Worm (Caenorhabditis elegans): ENCODE results near the gene str-94.
A peak's percentile ranks its signal among the peaks of the same experiment; 100 is the strongest.

- TF ChIP-seq lin-13 (tag; optimal IDR thresholded peaks at IDR 0.05) (no peak), nhr-237 (tag; optimal IDR thresholded peaks at IDR 0.05) (peak; percentile 67), unc-62 (GFP tag; optimal IDR thresholded peaks at IDR 0.05) (no peak), nhr-76 (tag; optimal IDR thresholded peaks at IDR 0.05) (no peak), bed-3 (GFP tag; optimal IDR thresholded peaks at IDR 0.05) (no peak), nhr-28 (tag; optimal IDR thresholded peaks at IDR 0.05) (no peak), snpc-4 (tag; optimal IDR thresholded peaks at IDR 0.05) (no peak), unc-120 (tag; optimal IDR thresholded peaks at IDR 0.05; ENCODE audit: poor library complexity, severe bottlenecking) (peak; percentile 82), mep-1 (tag; optimal IDR thresholded peaks at IDR 0.05) (peak; percentile 76), ces-1 (GFP tag; optimal IDR thresholded peaks at IDR 0.05) (peak; percentile 98)
These were observed 36.6 kb downstream of the str-94 start for ce11 chrV:9212499-9212898.
